Worm (Caenorhabditis elegans) whole organism, L3 larva: ENCODE results near the gene nhr-269.

Experiments
- R02D3.7 ChIP-seq: fragments of 150-350 bp; optimal IDR thresholded peaks from 2 replicates; lab custom pipeline; 2014; ENCODE audit warnings: missing biosample characterization, missing genetic modification characterization
- aly-2 ChIP-seq: fragments of 150-350 bp; optimal IDR thresholded peaks from 2 replicates; lab custom pipeline; 2014; ENCODE audit warnings: missing biosample characterization, missing genetic modification characterization
- ama-1 ChIP-seq: fragments of 150-350 bp; optimal IDR thresholded peaks from 2 replicates; lab custom pipeline; 2018
- ceh-16 ChIP-seq: sonication (generic microtip); optimal IDR thresholded peaks from 2 replicates; lab custom pipeline; 2017; ENCODE audit warnings: missing biosample characterization, missing genetic modification characterization
- ceh-28 ChIP-seq: fragments of 150-350 bp; optimal IDR thresholded peaks from 2 replicates; lab custom pipeline; 2014; ENCODE audit warnings: missing biosample characterization, missing genetic modification reagents, missing genetic modification characterization
- ceh-9 ChIP-seq: sonication (generic microtip); optimal IDR thresholded peaks from 2 replicates; lab custom pipeline; 2018; ENCODE audit warnings: missing biosample characterization, missing genetic modification characterization
- daf-12 ChIP-seq: fragments of 150-350 bp; optimal IDR thresholded peaks from 2 replicates; lab custom pipeline; 2014; ENCODE audit warnings: missing biosample characterization, missing genetic modification reagents, missing genetic modification characterization
- egl-27 ChIP-seq: sonication (generic microtip); optimal IDR thresholded peaks from 4 replicates; lab custom pipeline; 2017; ENCODE audit warnings: missing biosample characterization, missing genetic modification reagents, missing genetic modification characterization
- elt-1 ChIP-seq: fragments of 150-350 bp; optimal IDR thresholded peaks from 2 replicates; lab custom pipeline; 2014; ENCODE audit warnings: missing biosample characterization, missing genetic modification characterization
- elt-2 ChIP-seq: sonication (generic microtip); optimal IDR thresholded peaks from 2 replicates; lab custom pipeline; 2016; ENCODE audit warnings: missing genetic modification reagents, mild to moderate bottlenecking, missing genetic modification characterization, missing compliant biosample characterization
- elt-3 ChIP-seq, 3 experiments: fragments of 150-350 bp in 1 of 3; sonication (generic microtip) in 2 of 3; optimal IDR thresholded peaks; 2 replicates in 2 of 3; 4 replicates in 1 of 3; lab custom pipeline; 2014 to 2017; ENCODE audit warnings: missing biosample characterization in 3 of 3, missing genetic modification characterization in 3 of 3
- eor-1 ChIP-seq, 2 experiments: fragments of 150-350 bp; optimal IDR thresholded peaks; 2 replicates each; lab custom pipeline; 2014 to 2018; ENCODE audit warnings: missing biosample characterization in 2 of 2, missing genetic modification characterization in 2 of 2
- fkh-10 ChIP-seq: sonication (generic microtip); optimal IDR thresholded peaks from 2 replicates; lab custom pipeline; 2017; ENCODE audit warnings: missing biosample characterization, missing genetic modification reagents, missing genetic modification characterization
- fkh-2 ChIP-seq: fragments of 150-350 bp; optimal IDR thresholded peaks from 2 replicates; lab custom pipeline; 2014; ENCODE audit warnings: missing biosample characterization, missing genetic modification reagents, missing genetic modification characterization
- fos-1 ChIP-seq: fragments of 150-350 bp; optimal IDR thresholded peaks from 2 replicates; lab custom pipeline; 2014; ENCODE audit warnings: missing biosample characterization, missing genetic modification characterization
- jun-1 ChIP-seq: fragments of 150-350 bp; optimal IDR thresholded peaks from 2 replicates; lab custom pipeline; 2014; ENCODE audit warnings: missing biosample characterization, missing genetic modification reagents, missing genetic modification characterization
- lin-15B ChIP-seq: fragments of 150-350 bp; optimal IDR thresholded peaks from 2 replicates; lab custom pipeline; 2014; ENCODE audit warnings: missing biosample characterization, missing genetic modification characterization
- lin-39 ChIP-seq: fragments of 150-350 bp; optimal IDR thresholded peaks from 2 replicates; lab custom pipeline; 2018; ENCODE audit warnings: missing biosample characterization, missing genetic modification reagents, missing genetic modification characterization
- lsy-12 ChIP-seq: sonication (generic microtip); optimal IDR thresholded peaks from 2 replicates; lab custom pipeline; 2016; ENCODE audit warnings: mild to moderate bottlenecking, missing genetic modification characterization, missing compliant biosample characterization
- mdl-1 ChIP-seq: fragments of 150-350 bp; optimal IDR thresholded peaks from 2 replicates; lab custom pipeline; 2014; ENCODE audit warnings: missing biosample characterization, missing genetic modification characterization
- nhr-11 ChIP-seq: fragments of 150-350 bp; optimal IDR thresholded peaks from 2 replicates; lab custom pipeline; 2014; ENCODE audit warnings: missing biosample characterization, missing genetic modification characterization
- nhr-12 ChIP-seq: fragments of 150-350 bp; optimal IDR thresholded peaks from 2 replicates; lab custom pipeline; 2014; ENCODE audit warnings: missing biosample characterization, missing genetic modification characterization
- nhr-25 ChIP-seq: sonication (generic microtip); optimal IDR thresholded peaks from 2 replicates; lab custom pipeline; 2017; ENCODE audit warnings: missing biosample characterization, missing genetic modification characterization
- nhr-43 ChIP-seq: sonication (generic microtip); optimal IDR thresholded peaks from 2 replicates; lab custom pipeline; 2016; ENCODE audit warnings: mild to moderate bottlenecking, missing genetic modification characterization, missing compliant biosample characterization; ENCODE audit not compliant: poor library complexity, severe bottlenecking
- nhr-76 ChIP-seq: fragments of 150-350 bp; sonication (generic microtip); optimal IDR thresholded peaks from 5 replicates; lab custom pipeline; 2014; ENCODE audit warnings: missing biosample characterization, missing genetic modification characterization
- pha-4 ChIP-seq: fragments of 150-350 bp; optimal IDR thresholded peaks from 2 replicates; lab custom pipeline; 2014; ENCODE audit warnings: missing biosample characterization, missing genetic modification reagents, missing genetic modification characterization
- pqm-1 ChIP-seq: fragments of 150-350 bp; optimal IDR thresholded peaks from 2 replicates; lab custom pipeline; 2017; ENCODE audit warnings: missing biosample characterization, missing genetic modification characterization, inconsistent platforms
- skn-1 ChIP-seq: fragments of 150-350 bp; optimal IDR thresholded peaks from 2 replicates; lab custom pipeline; 2014; ENCODE audit warnings: missing biosample characterization, missing genetic modification characterization
- snpc-4 ChIP-seq: fragments of 150-350 bp; optimal IDR thresholded peaks from 2 replicates; lab custom pipeline; 2014; ENCODE audit warnings: missing biosample characterization, missing genetic modification characterization
- unc-39 ChIP-seq: sonication (generic microtip); optimal IDR thresholded peaks from 4 replicates; lab custom pipeline; 2017; ENCODE audit warnings: missing biosample characterization, missing genetic modification characterization
- unc-62 ChIP-seq: fragments of 150-350 bp; sonication (generic microtip); optimal IDR thresholded peaks from 4 replicates; lab custom pipeline; 2014; ENCODE audit warnings: missing biosample characterization, missing genetic modification reagents, missing genetic modification characterization
- ztf-11 ChIP-seq: fragments of 150-350 bp; optimal IDR thresholded peaks from 2 replicates; lab custom pipeline; 2014; ENCODE audit warnings: missing biosample characterization, missing genetic modification characterization
- ztf-4 ChIP-seq: fragments of 150-350 bp; optimal IDR thresholded peaks from 2 replicates; lab custom pipeline; 2014; ENCODE audit warnings: missing biosample characterization, missing genetic modification characterization

Gene nhr-269

ce11 chrV:15344481-15344880, 25.1 kb downstream of the nhr-269 start, which contains the start of gene wrt-8:
TSS of gene wrt-8 (minus strand) at chrV:15344581.
- TF ChIP-seq aly-2 (tag; lab: Kevin White, UChicago) (no peak), ceh-9 (tag; lab: Kevin White, UChicago) (no peak), elt-2 (tag; lab: Kevin White, UChicago) (no peak), fos-1 (tag; lab: Kevin White, UChicago) (no peak), lin-15B (tag; lab: Kevin White, UChicago) (no peak), nhr-25 (tag; lab: Kevin White, UChicago) (no peak), mdl-1 (tag; lab: Kevin White, UChicago) (no peak)

- no peak for TF ChIP-seq fkh-2 (tag; lab: Kevin White, UChicago)
- TF ChIP-seq ztf-11 (tag; lab: Kevin White, UChicago) = no peak
- TF ChIP-seq lsy-12 (tag; lab: Kevin White, UChicago) = no peak
- TF ChIP-seq snpc-4 (tag; lab: Kevin White, UChicago) = no peak
- TF ChIP-seq skn-1 (tag; lab: Kevin White, UChicago) = no peak
- TF ChIP-seq unc-39 (tag; lab: Kevin White, UChicago) = no peak
- TF ChIP-seq lin-39 (tag; lab: Kevin White, UChicago) = no peak
- TF ChIP-seq ztf-4 (tag; lab: Kevin White, UChicago) = no peak
- no peak for TF ChIP-seq elt-1 (tag; lab: Kevin White, UChicago)
- TF ChIP-seq daf-12 (tag; lab: Kevin White, UChicago) = no peak
Measured at ce11 chrV:15341404-15341803, 28.2 kb downstream of the nhr-269 start, which contains the start of gene clec-229. TSS of gene clec-229 (minus strand) at chrV:15341504.

ce11 chrV:15339363-15339762, 30.2 kb downstream of the nhr-269 start, which contains the start of gene clec-228:
TSS of gene clec-228 (minus strand) at chrV:15339463.
- TF ChIP-seq ceh-16 (tag; lab: Kevin White, UChicago) (no peak), nhr-43 (tag; lab: Kevin White, UChicago) (no peak), egl-27 (no peak), nhr-76 (tag; lab: Kevin White, UChicago) (no peak), R02D3.7 (no peak), unc-62 (GFP tag; lab: Kevin White, UChicago) (no peak), jun-1 (tag; lab: Kevin White, UChicago) (no peak), lsy-12 (tag; lab: Kevin White, UChicago) (no peak), mdl-1 (tag; lab: Kevin White, UChicago) (no peak), pqm-1 (tag; lab: Kevin White, UChicago) (no peak), elt-3 (tag; optimal IDR thresholded peaks at IDR 0.05; lab: Kevin White, UChicago) (no peak)

- no peak for TF ChIP-seq nhr-12 (tag; lab: Kevin White, UChicago)
- TF ChIP-seq nhr-11 = no peak
- TF ChIP-seq aly-2 (tag; lab: Kevin White, UChicago) = no peak
- no peak for TF ChIP-seq ceh-16 (tag; lab: Kevin White, UChicago)
Measured at ce11 chrV:15337405-15337804, 32.2 kb downstream of the nhr-269 start, which contains the start of gene wrt-7. TSS of gene wrt-7 (minus strand) at chrV:15337505.

ce11 chrV:15332851-15333250, 36.8 kb downstream of the nhr-269 start, which contains the start of gene srw-113:
TSS of gene srw-113 (plus strand) at chrV:15333151.
- TF ChIP-seq snpc-4 (tag; lab: Kevin White, UChicago) (no peak), R02D3.7 (no peak), elt-2 (tag; lab: Kevin White, UChicago) (no peak), aly-2 (tag; lab: Kevin White, UChicago) (no peak), unc-62 (GFP tag; lab: Kevin White, UChicago) (no peak), nhr-12 (tag; lab: Kevin White, UChicago) (no peak), elt-3 (tag; optimal IDR thresholded peaks at IDR 0.05; lab: Kevin White, UChicago) (no peak), skn-1 (tag; lab: Kevin White, UChicago) (no peak), ceh-28 (no peak), fkh-2 (tag; lab: Kevin White, UChicago) (no peak), lsy-12 (tag; lab: Kevin White, UChicago) (no peak), unc-39 (tag; lab: Kevin White, UChicago) (no peak), fkh-10 (GFP tag; lab: Kevin White, UChicago) (no peak), nhr-76 (tag; lab: Kevin White, UChicago) (no peak), elt-1 (tag; lab: Kevin White, UChicago) (no peak), pqm-1 (tag; lab: Kevin White, UChicago) (no peak), eor-1 (tag; optimal IDR thresholded peaks at IDR 0.05; lab: Kevin White, UChicago) (no peak), ama-1 (lab: Kevin White, UChicago) (no peak), jun-1 (tag; lab: Kevin White, UChicago) (no peak), pha-4 (no peak)
